Worm (Caenorhabditis elegans) whole organism, young adult: ENCODE results near the gene Y57G11C.28.

Experiments used
- C17E4.6 ChIP-seq: fragments of 200-800 bp; sonication (Bioruptor generic); IDR thresholded peaks from 2 replicates; pipeline ENCODE4 v1.3.6; 2022; ENCODE audit warnings: missing genetic modification reagents, missing genetic modification characterization, missing compliant biosample characterization
- F39B2.1 ChIP-seq: fragments of 200-800 bp; sonication (Bioruptor generic); IDR thresholded peaks from 2 replicates; pipeline ENCODE4 v1.3.6; 2022; ENCODE audit warnings: missing genetic modification reagents, missing genetic modification characterization, missing compliant biosample characterization
- ama-1 ChIP-seq, 3 experiments: fragments of 150-350 bp in 1 of 3; sonication (generic microtip) in 2 of 3; optimal IDR thresholded peaks; 2 replicates each; lab custom pipeline; 2014 to 2018; ENCODE audit warnings: missing biosample characterization in 2 of 3, missing genetic modification characterization in 2 of 3, missing genetic modification reagents in 2 of 3
- bed-1 ChIP-seq: fragments of 200-800 bp; sonication (Bioruptor generic); IDR thresholded peaks from 2 replicates; pipeline ENCODE4 v1.3.6; 2022; ENCODE audit warnings: missing genetic modification reagents, missing genetic modification characterization, missing compliant biosample characterization
- dpff-1 ChIP-seq: sonication (generic microtip); optimal IDR thresholded peaks from 2 replicates; lab custom pipeline; 2017; ENCODE audit warnings: mild to moderate bottlenecking, missing genetic modification characterization, missing compliant biosample characterization
- him-1 ChIP-seq: sonication (generic microtip); optimal IDR thresholded peaks from 2 replicates; lab custom pipeline; 2016; ENCODE audit warnings: missing genotype, missing genetic modification reagents, missing genetic modification characterization, missing compliant biosample characterization
- let-526 ChIP-seq: fragments of 200-800 bp; sonication (Bioruptor generic); IDR thresholded peaks from 2 replicates; pipeline ENCODE4 v1.3.6; 2022; ENCODE audit warnings: missing genetic modification reagents, missing genetic modification characterization, missing compliant biosample characterization
- lsy-27 ChIP-seq: sonication (generic microtip); optimal IDR thresholded peaks from 2 replicates; lab custom pipeline; 2017; ENCODE audit warnings: missing genetic modification characterization, mild to moderate bottlenecking, missing compliant biosample characterization, antibody characterized with exemption, missing genotype, borderline replicate concordance; ENCODE audit not compliant: insufficient read depth
- nfya-1 ChIP-seq: sonication (generic microtip); optimal IDR thresholded peaks from 2 replicates; lab custom pipeline; 2017; ENCODE audit warnings: antibody characterized with exemption, missing compliant biosample characterization, missing genetic modification characterization, borderline replicate concordance; ENCODE audit not compliant: insufficient read depth
- repo-1 ChIP-seq: sonication (generic microtip); optimal IDR thresholded peaks from 2 replicates; lab custom pipeline; 2017; ENCODE audit warnings: mild to moderate bottlenecking, missing genetic modification characterization, missing compliant biosample characterization
- rpc-1 ChIP-seq, 2 experiments: fragments of 150-350 bp in 1 of 2; sonication (generic microtip) in 1 of 2; optimal IDR thresholded peaks; 2 replicates each; lab custom pipeline; 2014 to 2018; ENCODE audit warnings: missing biosample characterization in 1 of 2, missing genetic modification characterization in 1 of 2, missing genetic modification reagents in 1 of 2, missing genotype in 1 of 2

DNA sequence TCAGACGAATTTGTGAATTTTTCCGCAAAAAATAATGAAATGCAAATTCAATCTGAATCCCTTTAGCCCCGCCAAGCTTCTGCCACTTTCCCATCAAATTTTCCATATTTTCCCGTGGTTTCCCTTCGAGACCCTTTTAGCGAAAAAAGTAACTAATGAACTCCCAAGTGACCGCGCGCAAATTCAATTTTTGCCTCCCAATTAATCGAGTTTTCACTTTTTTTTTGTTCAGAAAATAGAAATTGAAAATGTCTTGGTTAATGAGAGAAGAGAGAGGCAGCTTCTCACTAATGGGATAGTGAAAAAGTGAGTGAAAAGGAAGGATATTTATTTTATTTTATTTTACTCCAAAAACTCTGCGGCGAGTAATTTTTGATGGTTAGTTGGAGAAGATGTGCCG, 30.5 kb downstream of the Y57G11C.28 start:
- TF ChIP-seq let-526 (GFP tag; lab: Robert Waterston, UW) (no peak), him-1 (no peak), bed-1 (GFP tag; lab: Robert Waterston, UW) (no peak), lsy-27 (tag; lab: Kevin White, UChicago) (no peak), rpc-1 (optimal IDR thresholded peaks at IDR 0.05; lab: Kevin White, UChicago) (no peak), rpc-1 (tag; optimal IDR thresholded peaks at IDR 0.05; lab: Kevin White, UChicago) (no peak), C17E4.6 (GFP tag; lab: Robert Waterston, UW) (no peak), nfya-1 (tag; lab: Kevin White, UChicago) (no peak), dpff-1 (tag; lab: Kevin White, UChicago) (no peak), ama-1 (optimal IDR thresholded peaks at IDR 0.05; lab: Kevin White, UChicago) (no peak), ama-1 (GFP tag; optimal IDR thresholded peaks at IDR 0.05; lab: Kevin White, UChicago) (no peak), repo-1 (tag; lab: Kevin White, UChicago) (no peak), F39B2.1 (GFP tag; lab: Robert Waterston, UW) (no peak)
